Fruit fly (Drosophila melanogaster) whole organism, embryonic: ENCODE data around the gene ND-49L.

Source experiments
- BEAF-32 ChIP-seq: fragments of 200-800 bp; sonication (Bioruptor generic); optimal IDR thresholded peaks from 3 replicates; lab custom pipeline; 2017; ENCODE audit warnings: missing biosample characterization, missing genetic modification characterization, mild to moderate bottlenecking, moderate library complexity, missing genetic modification reagents
- CG10267 ChIP-seq: fragments of 200-800 bp; sonication (Bioruptor generic); optimal IDR thresholded peaks from 2 replicates; lab custom pipeline; 2018; ENCODE audit warnings: missing biosample characterization, mild to moderate bottlenecking, missing genetic modification characterization, moderate library complexity
- CG10654 ChIP-seq: fragments of 200-800 bp; sonication (Bioruptor generic); optimal IDR thresholded peaks from 2 replicates; lab custom pipeline; 2016; ENCODE audit warnings: missing biosample characterization, missing genetic modification characterization
- CG11696 ChIP-seq: fragments of 200-800 bp; sonication (Bioruptor generic); IDR thresholded peaks from 2 replicates; pipeline ENCODE4 v1.3.6; 2022; ENCODE audit warnings: missing biosample characterization, missing genetic modification characterization
- CG13287 ChIP-seq: fragments of 200-800 bp; sonication (Bioruptor generic); IDR thresholded peaks from 2 replicates; pipeline ENCODE4 v1.3.6; 2022; ENCODE audit warnings: missing biosample characterization, missing genetic modification characterization; ENCODE audit not compliant: partially characterized antibody
- CG13624 ChIP-seq: fragments of 200-800 bp; sonication (Bioruptor generic); optimal IDR thresholded peaks from 2 replicates; lab custom pipeline; 2016; ENCODE audit warnings: missing biosample characterization, missing genetic modification characterization
- CG13894 ChIP-seq: fragments of 200-800 bp; sonication (Bioruptor generic); optimal IDR thresholded peaks from 3 replicates; lab custom pipeline; 2018; ENCODE audit warnings: missing biosample characterization, mild to moderate bottlenecking, missing genetic modification characterization, moderate library complexity
- CG14050 ChIP-seq: fragments of 200-800 bp; sonication (Bioruptor generic); IDR thresholded peaks from 3 replicates; pipeline ENCODE4 v1.3.6; 2022; ENCODE audit warnings: missing biosample characterization, missing genetic modification characterization
- CG15011 ChIP-seq: fragments of 200-800 bp; sonication (Bioruptor generic); optimal IDR thresholded peaks from 3 replicates; lab custom pipeline; 2018; ENCODE audit warnings: missing biosample characterization, mild to moderate bottlenecking, missing genetic modification characterization
- CG17385 ChIP-seq: fragments of 200-800 bp; sonication (Bioruptor generic); optimal IDR thresholded peaks from 3 replicates; lab custom pipeline; 2018; ENCODE audit warnings: missing biosample characterization, mild to moderate bottlenecking, missing genetic modification characterization
- CG18599 ChIP-seq: fragments of 200-800 bp; sonication (Bioruptor generic); optimal IDR thresholded peaks from 3 replicates; lab custom pipeline; 2017; ENCODE audit warnings: missing biosample characterization, missing genetic modification characterization, mild to moderate bottlenecking, moderate library complexity, missing genetic modification reagents
- CG2202 ChIP-seq: fragments of 200-800 bp; sonication (Bioruptor generic); optimal IDR thresholded peaks from 2 replicates; lab custom pipeline; 2018; ENCODE audit warnings: missing biosample characterization, mild to moderate bottlenecking, missing genetic modification characterization
- CG3163 ChIP-seq: fragments of 200-800 bp; sonication (Bioruptor generic); optimal IDR thresholded peaks from 3 replicates; lab custom pipeline; 2016; ENCODE audit warnings: missing biosample characterization, missing genetic modification characterization
- CG42726 ChIP-seq: fragments of 200-800 bp; sonication (Bioruptor generic); IDR thresholded peaks from 2 replicates; pipeline ENCODE4 v1.3.6; 2022; ENCODE audit warnings: missing biosample characterization, missing genetic modification characterization; ENCODE audit not compliant: partially characterized antibody
- CG4854 ChIP-seq: fragments of 200-800 bp; sonication (Bioruptor generic); optimal IDR thresholded peaks from 2 replicates; lab custom pipeline; 2016; ENCODE audit warnings: missing biosample characterization, missing genetic modification characterization, inconsistent platforms
- CG6689 ChIP-seq: fragments of 200-800 bp; sonication (Bioruptor generic); IDR thresholded peaks from 2 replicates; pipeline ENCODE4 v1.3.6; 2022; ENCODE audit warnings: missing biosample characterization, missing genetic modification characterization
- CG7556 ChIP-seq: fragments of 200-800 bp; sonication (Bioruptor generic); optimal IDR thresholded peaks from 2 replicates; lab custom pipeline; 2017; ENCODE audit warnings: missing biosample characterization, mild to moderate bottlenecking, missing genetic modification characterization
- Dll ChIP-seq: fragments of 200-800 bp; sonication (Bioruptor generic); IDR thresholded peaks from 4 replicates; pipeline ENCODE4 v1.3.6; 2022; ENCODE audit warnings: missing biosample characterization, missing genetic modification characterization; ENCODE audit not compliant: partially characterized antibody
- Dp ChIP-seq: fragments of 200-800 bp; sonication (Bioruptor generic); optimal IDR thresholded peaks from 2 replicates; lab custom pipeline; 2018; ENCODE audit warnings: missing biosample characterization, mild to moderate bottlenecking, missing genetic modification characterization, moderate library complexity
- Fer1 ChIP-seq: fragments of 200-800 bp; sonication (Bioruptor generic); optimal IDR thresholded peaks from 2 replicates; lab custom pipeline; 2017; ENCODE audit warnings: missing biosample characterization, mild to moderate bottlenecking, missing genetic modification characterization
- Fer2 ChIP-seq: fragments of 200-800 bp; sonication (Bioruptor generic); optimal IDR thresholded peaks from 2 replicates; lab custom pipeline; 2018; ENCODE audit warnings: missing biosample characterization, mild to moderate bottlenecking, missing genetic modification characterization, moderate library complexity
- HLH3B ChIP-seq: fragments of 200-800 bp; sonication (Bioruptor generic); IDR thresholded peaks from 2 replicates; pipeline ENCODE4 v1.3.6; 2022; ENCODE audit warnings: missing biosample characterization, missing genetic modification characterization
- Hand ChIP-seq: fragments of 200-800 bp; sonication (Bioruptor generic); optimal IDR thresholded peaks from 2 replicates; lab custom pipeline; 2017; ENCODE audit warnings: mild to moderate bottlenecking, missing biosample characterization, missing genetic modification reagents, missing genetic modification characterization
- MBD-R2 ChIP-seq: fragments of 200-800 bp; sonication (Bioruptor generic); IDR thresholded peaks from 2 replicates; pipeline ENCODE4 v1.3.6; 2022; ENCODE audit warnings: missing biosample characterization, missing genetic modification characterization
- Opbp ChIP-seq: fragments of 200-800 bp; sonication (Bioruptor generic); IDR thresholded peaks from 3 replicates; pipeline ENCODE4 v1.3.6; 2022; ENCODE audit warnings: missing biosample characterization, missing genetic modification characterization; ENCODE audit not compliant: partially characterized antibody
- Trl ChIP-seq, 3 experiments: fragments of >200 bp in 2 of 3; fragments of 200-800 bp in 1 of 3; sonication (Bioruptor generic) in 1 of 3; optimal IDR thresholded peaks; 2 replicates in 1 of 3; 3 replicates in 2 of 3; lab custom pipeline; 2016 to 2017; ENCODE audit warnings: missing biosample characterization in 1 of 3, missing genetic modification characterization in 1 of 3
- YL-1 ChIP-seq: fragments of 200-800 bp; sonication (Bioruptor generic); optimal IDR thresholded peaks from 3 replicates; lab custom pipeline; 2017; ENCODE audit warnings: missing biosample characterization, mild to moderate bottlenecking, missing genetic modification characterization
- ara ChIP-seq: fragments of 200-800 bp; sonication (Bioruptor generic); IDR thresholded peaks from 2 replicates; pipeline ENCODE4 v1.3.6; 2022; ENCODE audit warnings: missing biosample characterization, missing genetic modification characterization
- corto ChIP-seq: fragments of 200-800 bp; sonication (Bioruptor generic); optimal IDR thresholded peaks from 2 replicates; lab custom pipeline; 2016; ENCODE audit warnings: missing biosample characterization, mild to moderate bottlenecking, missing genetic modification characterization, moderate library complexity
- ems ChIP-seq: fragments of 200-800 bp; sonication (Bioruptor generic); optimal IDR thresholded peaks from 3 replicates; lab custom pipeline; 2016; ENCODE audit warnings: missing biosample characterization, missing genetic modification characterization
- gcm ChIP-seq: fragments of 200-800 bp; sonication (Bioruptor generic); optimal IDR thresholded peaks from 2 replicates; lab custom pipeline; 2019; ENCODE audit warnings: missing biosample characterization, mild to moderate bottlenecking, missing genetic modification characterization, moderate library complexity
- gfzf ChIP-seq: fragments of 200-800 bp; sonication (Bioruptor generic); optimal IDR thresholded peaks from 2 replicates; lab custom pipeline; 2016; ENCODE audit warnings: missing biosample characterization, mild to moderate bottlenecking, missing genetic modification characterization, moderate library complexity
- gro ChIP-seq: fragments of 200-800 bp; sonication (Bioruptor generic); optimal IDR thresholded peaks from 2 replicates; lab custom pipeline; 2016; ENCODE audit warnings: missing biosample characterization, missing genetic modification characterization
- her ChIP-seq: fragments of 200-800 bp; sonication (Bioruptor generic); optimal IDR thresholded peaks from 2 replicates; lab custom pipeline; 2016; ENCODE audit warnings: missing biosample characterization, missing genetic modification characterization
- kah ChIP-seq: fragments of 200-800 bp; sonication (Bioruptor generic); optimal IDR thresholded peaks from 2 replicates; lab custom pipeline; 2018; ENCODE audit warnings: missing biosample characterization, mild to moderate bottlenecking, missing genetic modification characterization
- pan ChIP-seq, 4 experiments: fragments of >200 bp in 3 of 4; fragments of 200-800 bp in 1 of 4; sonication (Bioruptor generic) in 1 of 4; optimal IDR thresholded peaks in 3 of 4; IDR thresholded peaks in 1 of 4; 2 replicates each; pipeline versions ENCODE4 v1.3.6 to Lab custom; 2017 to 2022; ENCODE audit warnings: missing biosample characterization in 2 of 4, missing genetic modification characterization in 2 of 4, mixed read lengths in 1 of 4
- pb ChIP-seq: fragments of 200-800 bp; sonication (Bioruptor generic); optimal IDR thresholded peaks from 3 replicates; lab custom pipeline; 2016; ENCODE audit warnings: missing biosample characterization, missing genetic modification characterization
- peb ChIP-seq: fragments of 200-800 bp; sonication (Bioruptor generic); IDR thresholded peaks from 2 replicates; pipeline ENCODE4 v1.3.6; 2022; ENCODE audit warnings: missing biosample characterization, missing genetic modification characterization
- pfk ChIP-seq: fragments of 200-800 bp; sonication (Bioruptor generic); optimal IDR thresholded peaks from 2 replicates; lab custom pipeline; 2018; ENCODE audit warnings: missing biosample characterization, mild to moderate bottlenecking, missing genetic modification characterization, moderate library complexity
- prd ChIP-seq, 3 experiments: fragments of >200 bp in 2 of 3; fragments of 200-800 bp in 1 of 3; sonication (Bioruptor generic) in 1 of 3; optimal IDR thresholded peaks in 2 of 3; IDR thresholded peaks in 1 of 3; 2 replicates in 2 of 3; 3 replicates in 1 of 3; pipeline versions ENCODE4 v1.3.6 to Lab custom; 2017 to 2022; ENCODE audit warnings: missing biosample characterization in 1 of 3, missing genetic modification characterization in 1 of 3
- ranshi ChIP-seq: fragments of 200-800 bp; sonication (Bioruptor generic); IDR thresholded peaks from 2 replicates; pipeline ENCODE4 v1.3.6; 2022; ENCODE audit warnings: missing biosample characterization, missing genetic modification characterization
- row ChIP-seq: fragments of 200-800 bp; sonication (Bioruptor generic); IDR thresholded peaks from 3 replicates; pipeline ENCODE4 v1.3.6; 2022; ENCODE audit warnings: missing biosample characterization, missing genetic modification characterization
- scrt ChIP-seq: fragments of 200-800 bp; sonication (Bioruptor generic); optimal IDR thresholded peaks from 2 replicates; lab custom pipeline; 2018; ENCODE audit warnings: missing biosample characterization, mild to moderate bottlenecking, missing genetic modification characterization, moderate library complexity
- sna ChIP-seq: fragments of 200-800 bp; sonication (Bioruptor generic); IDR thresholded peaks from 2 replicates; pipeline ENCODE4 v1.3.6; 2022; ENCODE audit warnings: missing biosample characterization, missing genetic modification characterization; ENCODE audit not compliant: partially characterized antibody
- stwl ChIP-seq: fragments of 200-800 bp; sonication (Bioruptor generic); optimal IDR thresholded peaks from 3 replicates; lab custom pipeline; 2018; ENCODE audit warnings: missing biosample characterization, mild to moderate bottlenecking, missing genetic modification characterization, moderate library complexity

Gene ND-49L

DNA sequence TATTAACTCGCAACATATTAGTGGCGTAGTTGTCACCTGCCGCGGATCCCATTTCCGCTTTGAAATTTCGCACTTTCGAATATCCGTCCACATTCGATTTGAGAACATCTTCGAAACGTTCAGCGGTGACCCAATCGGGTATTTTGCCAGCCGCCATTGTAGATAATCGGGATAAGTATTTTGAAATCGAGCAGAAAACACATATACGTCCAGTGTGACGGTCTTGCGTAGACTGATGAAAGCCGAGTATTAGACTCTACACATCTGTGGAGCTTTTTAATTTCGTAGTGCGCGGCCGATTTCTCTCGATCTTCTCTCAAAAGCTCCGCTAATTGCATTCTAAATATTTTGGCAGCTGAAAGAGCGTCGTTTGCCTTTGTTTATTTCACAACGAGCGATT, 29.0 kb upstream of the ND-49L start, which contains the start of gene CHKov1 (continued):
- peak; percentile 44 for TF ChIP-seq CG3163
- TF ChIP-seq ranshi (GFP tag; lab: Robert Waterston, UW): no peak
- 0 out of 3 replicates have a peak, but pooled peaks have one; percentile 1 for TF ChIP-seq row
- no peak for TF ChIP-seq pb (GFP tag; lab: Kevin White, UChicago)
- TF ChIP-seq HLH3B (GFP tag; lab: Robert Waterston, UW): no peak
- TF ChIP-seq CG10654 (GFP tag; lab: Kevin White, UChicago): no peak
- no peak for TF ChIP-seq CG6689 (GFP tag; lab: Robert Waterston, UW)
- TF ChIP-seq gro: peak; percentile 0

- TF ChIP-seq Trl (optimal IDR thresholded peaks at IDR 0.05; lab: Kevin White, UChicago) (peak in 1 of 2 experiments; percentile 11), Trl (GFP tag; optimal IDR thresholded peaks at IDR 0.05; lab: Kevin White, UChicago) (no peak), her (no peak), scrt (GFP tag; lab: Kevin White, UChicago) (no peak), CG14050 (GFP tag; lab: Robert Waterston, UW) (no peak), CG3163 (peak; percentile 55)
Observed at dm6 chr3R:25331103-25331502, 27.0 kb upstream of the ND-49L start, which contains the start of gene CHKov2. Gene CHKov2, minus strand, starts transcription at chr3R:25331203.

DNA sequence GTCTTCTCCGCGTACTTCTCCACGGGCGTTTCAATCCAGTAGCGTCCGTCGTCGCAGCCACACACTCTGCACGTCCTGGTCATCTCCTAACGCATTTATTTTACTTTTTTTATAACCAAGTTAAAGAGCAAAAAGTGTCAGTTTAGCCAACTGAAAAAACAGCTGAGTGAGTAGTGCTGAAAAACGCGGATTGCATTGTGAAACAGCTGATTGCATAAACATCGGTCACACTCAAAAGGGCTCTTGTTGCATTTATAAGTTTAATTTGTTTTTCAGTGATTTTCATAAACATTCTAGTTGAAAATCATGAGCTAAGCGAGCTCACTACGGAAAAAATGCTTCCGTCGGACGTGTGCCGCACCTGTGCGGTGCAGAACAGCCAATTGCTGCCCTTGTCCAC, 23.0 kb upstream of the ND-49L start, which contains the start of the genes CG10669 and CG11902:
Gene CG10669 (minus strand): TSS at position 179 of the 400 bp plus-strand sequence.
Gene CG11902 (plus strand): TSS at position 193 of the 400 bp plus-strand sequence.
- TF ChIP-seq peb (GFP tag; lab: Robert Waterston, UW) (no peak), Hand (GFP tag; lab: Kevin White, UChicago) (no peak), CG42726 (no peak), pfk (GFP tag; lab: Kevin White, UChicago) (no peak), CG11696 (GFP tag; lab: Robert Waterston, UW) (no peak), pan (optimal IDR thresholded peaks at IDR 0.05; lab: Kevin White, UChicago) (no peak), pan (GFP tag; optimal IDR thresholded peaks at IDR 0.05 in 1 of 2, IDR thresholded peaks at IDR 0.05 in 1 of 2) (no peak), MBD-R2 (peak; percentile 97), gcm (GFP tag; lab: Kevin White, UChicago) (no peak), ems (no peak), gro (no peak), Opbp (GFP tag; lab: Robert Waterston, UW) (no peak), CG4854 (GFP tag; lab: Kevin White, UChicago) (no peak), CG13894 (tag; lab: Kevin White, UChicago) (no peak), stwl (tag; lab: Kevin White, UChicago) (peak; percentile 76), scrt (GFP tag; lab: Kevin White, UChicago) (peak; percentile 23), kah (GFP tag; lab: Kevin White, UChicago) (peak; percentile 14), CG13624 (GFP tag; lab: Kevin White, UChicago) (no peak), Fer1 (GFP tag; lab: Kevin White, UChicago) (no peak), CG2202 (tag; lab: Kevin White, UChicago) (no peak), YL-1 (peak; percentile 8), Dll (0 out of 4 replicates have a peak, but pooled peaks have one; percentile 31), gfzf (GFP tag; lab: Kevin White, UChicago) (peak; percentile 47), Fer2 (tag; lab: Kevin White, UChicago) (no peak), CG7556 (GFP tag; lab: Kevin White, UChicago) (no peak), CG15011 (GFP tag; lab: Kevin White, UChicago) (no peak), corto (GFP tag; lab: Kevin White, UChicago) (no peak), CG18599 (no peak), prd (optimal IDR thresholded peaks at IDR 0.05; lab: Kevin White, UChicago) (no peak), prd (GFP tag; IDR thresholded peaks at IDR 0.05; lab: Robert Waterston, UW) (no peak), CG13287 (GFP tag; lab: Robert Waterston, UW) (peak; percentile 26; the same call in 1 of the 2 replicates), CG10267 (tag; lab: Kevin White, UChicago) (peak; percentile 91), Dp (GFP tag; lab: Kevin White, UChicago) (peak; percentile 3), CG17385 (no peak), sna (peak; percentile 41; the same call in 1 of the 2 replicates), BEAF-32 (GFP tag; lab: Kevin White, UChicago) (peak; percentile 11), ara (GFP tag; lab: Robert Waterston, UW) (no peak)
